Worm (Caenorhabditis elegans) whole organism, young adult: ENCODE data around the gene srb-6.
A peak's percentile ranks its signal among the peaks of the same experiment; 100 is the strongest.

Source experiments
- B0019.2 ChIP-seq: fragments of 200-800 bp; sonication (Bioruptor generic); conservative IDR thresholded peaks from 2 replicates; pipeline ENCODE4 v1.3.6; 2022; ENCODE audit warnings: missing genetic modification reagents, missing genetic modification characterization, missing compliant biosample characterization
- B0035.1 ChIP-seq: sonication (generic microtip); optimal IDR thresholded peaks from 2 replicates; lab custom pipeline; 2016; ENCODE audit warnings: missing genetic modification characterization, mild to moderate bottlenecking, missing compliant biosample characterization, missing genotype, missing genetic modification reagents
- D2030.7 ChIP-seq: fragments of 200-800 bp; sonication (Bioruptor generic); IDR thresholded peaks from 2 replicates; pipeline ENCODE4 v1.3.6; 2022; ENCODE audit warnings: missing genetic modification reagents, missing genetic modification characterization, missing compliant biosample characterization
- F39B2.1 ChIP-seq: fragments of 200-800 bp; sonication (Bioruptor generic); IDR thresholded peaks from 2 replicates; pipeline ENCODE4 v1.3.6; 2022; ENCODE audit warnings: missing genetic modification reagents, missing genetic modification characterization, missing compliant biosample characterization
- F52B5.7 ChIP-seq: sonication (generic microtip); optimal IDR thresholded peaks from 2 replicates; lab custom pipeline; 2016; ENCODE audit warnings: mild to moderate bottlenecking, missing genetic modification characterization, missing compliant biosample characterization
- F55B11.4 ChIP-seq: sonication (generic microtip); optimal IDR thresholded peaks from 2 replicates; lab custom pipeline; 2016; ENCODE audit warnings: missing compliant biosample characterization, missing genetic modification characterization, borderline replicate concordance; ENCODE audit not compliant: insufficient read depth
- F57C9.4 ChIP-seq: sonication (generic microtip); optimal IDR thresholded peaks from 2 replicates; lab custom pipeline; 2017; ENCODE audit warnings: mild to moderate bottlenecking, missing genetic modification characterization, missing compliant biosample characterization
- Y95B8A.8 ChIP-seq: fragments of 200-800 bp; sonication (Bioruptor generic); IDR thresholded peaks from 2 replicates; pipeline ENCODE4 v1.3.6; 2022; ENCODE audit warnings: missing genetic modification reagents, missing genetic modification characterization, missing compliant biosample characterization
- ZK185.1 ChIP-seq: sonication (generic microtip); optimal IDR thresholded peaks from 2 replicates; lab custom pipeline; 2016; ENCODE audit warnings: mild to moderate bottlenecking, missing genetic modification characterization, missing compliant biosample characterization; ENCODE audit not compliant: poor library complexity, severe bottlenecking
- atf-7 ChIP-seq: sonication (generic microtip); optimal IDR thresholded peaks from 2 replicates; lab custom pipeline; 2017; ENCODE audit warnings: mild to moderate bottlenecking, missing genetic modification characterization, missing compliant biosample characterization
- cebp-1 ChIP-seq, 2 experiments: fragments of 200-800 bp in 1 of 2; sonication (Bioruptor generic) in 1 of 2; sonication (generic microtip) in 1 of 2; IDR thresholded peaks in 1 of 2; optimal IDR thresholded peaks in 1 of 2; 2 replicates each; pipeline versions ENCODE4 v1.3.6 to Lab custom; 2017 to 2022; ENCODE audit warnings: missing compliant biosample characterization in 2 of 2, missing genetic modification characterization in 2 of 2, mild to moderate bottlenecking in 1 of 2, missing genetic modification reagents in 1 of 2, moderate library complexity in 1 of 2
- dpff-1 ChIP-seq: sonication (generic microtip); optimal IDR thresholded peaks from 2 replicates; lab custom pipeline; 2017; ENCODE audit warnings: mild to moderate bottlenecking, missing genetic modification characterization, missing compliant biosample characterization
- egl-44 ChIP-seq: fragments of 200-800 bp; sonication (Bioruptor generic); IDR thresholded peaks from 2 replicates; pipeline ENCODE4 v1.3.6; 2022; ENCODE audit warnings: missing genetic modification reagents, missing genetic modification characterization, missing compliant biosample characterization
- egrh-3 ChIP-seq: fragments of 200-800 bp; sonication (Bioruptor generic); IDR thresholded peaks from 2 replicates; pipeline ENCODE4 v1.3.6; 2022; ENCODE audit warnings: missing genetic modification reagents, missing genetic modification characterization, missing compliant biosample characterization
- him-1 ChIP-seq: sonication (generic microtip); optimal IDR thresholded peaks from 2 replicates; lab custom pipeline; 2016; ENCODE audit warnings: missing genotype, missing genetic modification reagents, missing genetic modification characterization, missing compliant biosample characterization
- hlh-12 ChIP-seq: sonication (generic microtip); optimal IDR thresholded peaks from 2 replicates; lab custom pipeline; 2016; ENCODE audit warnings: missing genetic modification characterization, missing compliant biosample characterization
- lin-35 ChIP-seq, 3 experiments: fragments of 150-350 bp in 2 of 3; sonication (generic microtip) in 1 of 3; optimal IDR thresholded peaks; 2 replicates each; lab custom pipeline; 2014 to 2018; ENCODE audit warnings: missing biosample characterization in 3 of 3, missing genetic modification characterization in 3 of 3, missing genetic modification reagents in 3 of 3
- lir-1 ChIP-seq: fragments of 200-800 bp; sonication (Bioruptor generic); conservative IDR thresholded peaks from 2 replicates; pipeline ENCODE4 v1.3.6; 2022; ENCODE audit warnings: missing genetic modification reagents, missing genetic modification characterization, missing compliant biosample characterization
- lsl-1 ChIP-seq: fragments of 200-800 bp; sonication (Bioruptor generic); optimal IDR thresholded peaks from 2 replicates; lab custom pipeline; 2018; ENCODE audit warnings: mild to moderate bottlenecking, missing genetic modification characterization, moderate library complexity, missing compliant biosample characterization
- mel-28 ChIP-seq: sonication (generic microtip); optimal IDR thresholded peaks from 2 replicates; lab custom pipeline; 2016; ENCODE audit warnings: borderline replicate concordance, mild to moderate bottlenecking, missing genetic modification characterization, missing compliant biosample characterization
- nhr-179 ChIP-seq: sonication (generic microtip); optimal IDR thresholded peaks from 2 replicates; lab custom pipeline; 2016; ENCODE audit warnings: mild to moderate bottlenecking, missing genetic modification characterization, missing compliant biosample characterization
- nhr-80 ChIP-seq: sonication (generic microtip); optimal IDR thresholded peaks from 2 replicates; lab custom pipeline; 2016; ENCODE audit warnings: missing genetic modification characterization, missing compliant biosample characterization
- nhr-90 ChIP-seq: sonication (generic microtip); optimal IDR thresholded peaks from 2 replicates; lab custom pipeline; 2016; ENCODE audit warnings: missing genotype, mild to moderate bottlenecking, missing genetic modification characterization, missing compliant biosample characterization
- sea-2 ChIP-seq: fragments of 200-800 bp; sonication (Bioruptor generic); IDR thresholded peaks from 2 replicates; pipeline ENCODE4 v1.3.6; 2022; ENCODE audit warnings: missing genetic modification characterization, missing compliant biosample characterization
- snpc-1.1 ChIP-seq: sonication (generic microtip); optimal IDR thresholded peaks from 2 replicates; lab custom pipeline; 2017; ENCODE audit warnings: missing genetic modification characterization, mild to moderate bottlenecking, missing compliant biosample characterization, antibody characterized with exemption, moderate library complexity, missing genotype, missing genetic modification reagents; ENCODE audit not compliant: insufficient read depth
- sptf-2 ChIP-seq: fragments of 200-800 bp; sonication (Bioruptor generic); optimal IDR thresholded peaks from 2 replicates; lab custom pipeline; 2018; ENCODE audit warnings: mild to moderate bottlenecking, missing genetic modification characterization, missing compliant biosample characterization
- tbp1 ChIP-seq: fragments of 200-800 bp; sonication (Bioruptor generic); optimal IDR thresholded peaks from 2 replicates; lab custom pipeline; 2018; ENCODE audit warnings: mild to moderate bottlenecking, missing genetic modification characterization, missing compliant biosample characterization
- tlf-1 ChIP-seq: fragments of 200-800 bp; sonication (Bioruptor generic); optimal IDR thresholded peaks from 2 replicates; lab custom pipeline; 2018; ENCODE audit warnings: mild to moderate bottlenecking, missing genetic modification characterization, missing compliant biosample characterization
- zfh-2 ChIP-seq: fragments of 200-800 bp; sonication (Bioruptor generic); conservative IDR thresholded peaks from 2 replicates; pipeline ENCODE4 v1.3.6; 2022; ENCODE audit warnings: missing genetic modification reagents, missing genetic modification characterization, missing compliant biosample characterization
- zim-3 ChIP-seq: sonication (generic microtip); optimal IDR thresholded peaks from 2 replicates; lab custom pipeline; 2017; ENCODE audit warnings: mild to moderate bottlenecking, missing genetic modification characterization, moderate library complexity, missing compliant biosample characterization
- ztf-18 ChIP-seq: sonication (generic microtip); optimal IDR thresholded peaks from 2 replicates; lab custom pipeline; 2016; ENCODE audit warnings: missing genotype, mild to moderate bottlenecking, missing genetic modification characterization, missing compliant biosample characterization

Gene srb-6

ce11 chrII:10202275-10202674 lies 7.6 kb downstream of the srb-6 start:
- TF ChIP-seq cebp-1 (GFP tag; IDR thresholded peaks at IDR 0.05; lab: Robert Waterston, UW) (no peak), cebp-1 (tag; optimal IDR thresholded peaks at IDR 0.05; lab: Kevin White, UChicago) (peak; percentile 24), tlf-1 (no peak), B0019.2 (GFP tag; lab: Robert Waterston, UW) (no peak), lsl-1 (GFP tag; lab: Kevin White, UChicago) (no peak), B0035.1 (tag; lab: Kevin White, UChicago) (no peak), zfh-2 (GFP tag; lab: Robert Waterston, UW) (peak; percentile 55; the same call in 1 of the 2 replicates)

DNA sequence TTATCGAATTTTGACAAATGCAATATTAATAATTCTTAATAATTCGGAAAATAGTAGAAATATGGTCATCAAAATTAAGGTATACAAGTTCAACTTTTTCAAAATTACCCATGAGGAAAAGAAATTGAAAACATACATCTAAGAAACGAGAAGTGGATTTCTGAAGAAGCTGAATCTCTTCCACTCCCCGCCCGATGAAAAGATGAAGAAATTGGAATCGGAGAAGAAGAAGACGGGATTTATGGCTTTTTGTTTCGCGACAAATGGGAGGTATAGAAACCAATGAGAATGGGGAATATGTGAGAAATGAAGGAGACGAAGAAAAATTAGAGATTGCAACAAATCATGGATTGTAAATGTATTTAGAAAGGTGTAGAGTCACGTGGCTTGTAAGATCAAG lies 8.4 kb downstream of the srb-6 start:
- no peak for TF ChIP-seq nhr-179 (tag; lab: Kevin White, UChicago)
- TF ChIP-seq snpc-1.1: no peak
- TF ChIP-seq dpff-1 (tag; lab: Kevin White, UChicago): no peak
- TF ChIP-seq him-1 (tag; lab: Kevin White, UChicago): no peak
- no peak for TF ChIP-seq lir-1 (GFP tag; lab: Robert Waterston, UW)
- no peak for TF ChIP-seq F55B11.4 (tag; lab: Kevin White, UChicago)
- TF ChIP-seq lsl-1 (GFP tag; lab: Kevin White, UChicago): no peak
- TF ChIP-seq mel-28 (tag; lab: Kevin White, UChicago): no peak

DNA sequence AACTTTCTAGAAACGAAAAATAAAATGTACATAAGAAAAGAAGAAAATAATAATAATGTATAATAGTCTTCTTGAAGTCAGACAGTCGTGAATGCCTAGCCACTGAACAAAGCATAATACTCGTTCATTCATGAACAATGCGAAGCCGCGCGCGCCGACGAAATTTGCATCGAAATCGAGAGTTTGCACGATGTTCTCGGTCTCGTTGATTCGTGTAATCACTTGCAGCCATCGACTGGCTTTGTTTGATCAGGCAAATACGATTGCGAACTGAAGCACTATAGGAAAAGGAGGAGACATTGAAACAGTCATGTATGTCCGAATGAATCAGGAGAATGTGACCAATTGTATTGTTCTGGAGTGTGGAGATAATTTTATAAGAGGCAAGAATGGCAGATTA lies 9.1 kb downstream of the srb-6 start:
- no peak for TF ChIP-seq mel-28 (tag; lab: Kevin White, UChicago)

DNA sequence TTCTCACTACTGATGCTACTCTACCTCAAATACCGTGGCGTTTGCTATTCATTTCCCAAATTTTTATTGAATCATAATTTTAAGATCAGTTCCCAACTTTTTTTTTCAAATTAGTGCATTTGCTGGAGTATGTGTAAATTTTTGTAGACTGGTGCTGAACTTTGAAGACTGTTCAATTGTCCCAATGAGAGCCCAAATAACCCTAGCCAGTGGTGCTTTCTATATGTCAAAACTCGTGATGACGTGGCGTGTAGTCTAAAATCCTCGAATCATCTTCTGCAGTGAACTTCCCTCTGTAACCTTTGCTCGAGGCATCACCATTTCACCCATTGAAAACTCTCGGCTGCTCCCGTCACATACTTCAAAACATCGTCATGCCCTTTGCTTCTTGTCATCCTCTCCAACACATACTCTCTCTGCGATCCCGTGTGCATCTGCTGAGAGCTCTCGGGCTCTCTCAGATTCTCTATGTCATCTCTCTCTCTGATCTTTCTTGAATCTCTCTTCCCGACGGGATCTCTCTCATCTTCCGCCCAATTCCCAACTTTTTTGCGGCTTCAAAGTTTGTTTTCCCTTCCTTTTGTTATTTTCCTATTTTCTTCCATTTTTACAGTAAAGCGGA lies 9.8 kb downstream of the srb-6 start:
- TF ChIP-seq hlh-12 (tag; lab: Kevin White, UChicago): no peak
- peak; percentile 57 for TF ChIP-seq zfh-2 (GFP tag; lab: Robert Waterston, UW)

DNA sequence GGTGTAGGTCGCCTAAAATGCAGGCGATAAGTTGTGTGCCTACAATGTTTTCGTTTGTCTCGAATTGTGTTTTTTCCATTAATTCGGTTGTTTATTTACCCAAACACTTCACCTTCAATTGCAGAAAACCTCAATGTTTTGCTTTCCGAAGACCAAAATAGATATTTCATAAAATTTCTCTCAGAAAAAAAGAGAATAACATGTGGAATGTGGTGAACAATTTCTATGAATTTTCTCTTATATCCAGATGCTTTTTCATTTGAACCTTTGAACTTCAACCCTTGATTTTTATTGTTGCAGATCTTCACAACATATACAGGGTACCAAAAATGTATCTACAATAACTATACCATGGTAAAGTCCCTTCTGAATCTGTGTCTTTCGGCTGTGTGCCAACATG lies 11.7 kb downstream of the srb-6 start, which contains the start of gene T01E8.1:
Gene T01E8.1 (plus strand): TSS at position 301 of the 400 bp plus-strand sequence.
- TF ChIP-seq ztf-18 (tag; lab: Kevin White, UChicago): no peak
- TF ChIP-seq nhr-80: no peak

DNA sequence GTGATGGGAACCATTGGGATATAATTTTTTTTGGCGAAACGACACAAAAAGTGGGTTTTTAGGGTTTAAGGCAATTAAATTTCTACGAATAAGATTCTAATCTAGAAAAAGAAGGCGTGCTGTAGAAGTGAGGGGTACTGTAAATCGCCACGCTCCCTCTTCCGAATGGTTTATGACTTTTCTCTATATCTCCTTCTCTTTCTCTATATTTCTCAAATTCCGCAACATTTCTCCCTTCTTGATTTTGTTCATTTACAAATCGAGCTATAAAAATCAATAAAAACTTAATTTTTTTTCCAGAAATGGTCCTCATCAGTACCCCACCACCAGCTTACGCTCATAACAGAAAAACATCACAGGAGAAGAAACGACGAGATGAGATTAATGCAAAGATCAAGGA lies 23.5 kb downstream of the srb-6 start, which contains the start of gene ref-1:
Gene ref-1 (plus strand): TSS at position 301 of the 400 bp plus-strand sequence.
- no peak for TF ChIP-seq F57C9.4 (tag; lab: Kevin White, UChicago)
- TF ChIP-seq atf-7 (tag; lab: Kevin White, UChicago): no peak
- TF ChIP-seq hlh-12 (tag; lab: Kevin White, UChicago): no peak
- no peak for TF ChIP-seq egrh-3
- no peak for TF ChIP-seq sptf-2 (GFP tag; lab: Kevin White, UChicago)
- no peak for TF ChIP-seq nhr-90 (tag; lab: Kevin White, UChicago)
- no peak for TF ChIP-seq tlf-1
- TF ChIP-seq ZK185.1: no peak
- no peak for TF ChIP-seq nhr-179 (tag; lab: Kevin White, UChicago)
- no peak for TF ChIP-seq F39B2.1 (GFP tag; lab: Robert Waterston, UW)
- TF ChIP-seq lin-35 (GFP tag; optimal IDR thresholded peaks at IDR 0.05; lab: Kevin White, UChicago): no peak
- no peak for TF ChIP-seq tbp1 (GFP tag; lab: Kevin White, UChicago)
- no peak for TF ChIP-seq egl-44 (GFP tag; lab: Robert Waterston, UW)
- no peak for TF ChIP-seq zim-3 (tag; lab: Kevin White, UChicago)
- TF ChIP-seq D2030.7 (GFP tag; lab: Robert Waterston, UW): no peak
- TF ChIP-seq him-1 (tag; lab: Kevin White, UChicago): no peak
- TF ChIP-seq sea-2 (GFP tag; lab: Robert Waterston, UW): no peak
- no peak for TF ChIP-seq F52B5.7 (tag; lab: Kevin White, UChicago)
- TF ChIP-seq Y95B8A.8 (GFP tag; lab: Robert Waterston, UW): no peak
